Worm (Caenorhabditis elegans) whole organism, young adult: ENCODE results near the gene F33C8.2.

Experiments
- B0035.1 ChIP-seq: sonication (generic microtip); optimal IDR thresholded peaks from 2 replicates; lab custom pipeline; 2016; ENCODE audit warnings: missing genetic modification characterization, mild to moderate bottlenecking, missing compliant biosample characterization, missing genotype, missing genetic modification reagents
- B0261.1 ChIP-seq: sonication (generic microtip); optimal IDR thresholded peaks from 2 replicates; lab custom pipeline; 2016; ENCODE audit warnings: mild to moderate bottlenecking, missing genetic modification characterization, moderate library complexity, missing compliant biosample characterization
- B0336.3 ChIP-seq: fragments of 200-800 bp; sonication (Bioruptor generic); IDR thresholded peaks from 2 replicates; pipeline ENCODE4 v1.3.6; 2022; ENCODE audit warnings: missing genetic modification characterization, missing compliant biosample characterization
- F10E7.11 ChIP-seq: sonication (generic microtip); optimal IDR thresholded peaks from 2 replicates; lab custom pipeline; 2017; ENCODE audit warnings: mild to moderate bottlenecking, missing genetic modification characterization, moderate library complexity, missing compliant biosample characterization
- F22D6.2 ChIP-seq: sonication (generic microtip); optimal IDR thresholded peaks from 2 replicates; lab custom pipeline; 2016; ENCODE audit warnings: mild to moderate bottlenecking, missing genetic modification characterization, missing compliant biosample characterization
- F23B12.7 ChIP-seq: sonication (generic microtip); optimal IDR thresholded peaks from 2 replicates; lab custom pipeline; 2017; ENCODE audit warnings: missing genetic modification characterization, mild to moderate bottlenecking, missing compliant biosample characterization, antibody characterized with exemption, moderate library complexity; ENCODE audit not compliant: insufficient read depth
- F33H1.4 ChIP-seq: fragments of 200-800 bp; sonication (Bioruptor generic); IDR thresholded peaks from 2 replicates; pipeline ENCODE4 v1.3.6; 2022; ENCODE audit warnings: missing genetic modification reagents, missing genetic modification characterization, missing compliant biosample characterization
- F37B4.10 ChIP-seq: fragments of 200-800 bp; sonication (Bioruptor generic); IDR thresholded peaks from 2 replicates; pipeline ENCODE4 v1.3.6; 2022; ENCODE audit warnings: missing genetic modification characterization, missing compliant biosample characterization
- F49E8.2 ChIP-seq: sonication (generic microtip); optimal IDR thresholded peaks from 3 replicates; lab custom pipeline; 2017; ENCODE audit warnings: missing genetic modification characterization, mild to moderate bottlenecking, missing compliant biosample characterization, antibody characterized with exemption, moderate library complexity; ENCODE audit not compliant: insufficient read depth
- T07F8.4 ChIP-seq: sonication (generic microtip); optimal IDR thresholded peaks from 2 replicates; lab custom pipeline; 2016; ENCODE audit warnings: mild to moderate bottlenecking, missing genetic modification characterization, moderate library complexity, missing compliant biosample characterization
- Y53F4B.3 ChIP-seq: fragments of 200-800 bp; sonication (Bioruptor generic); IDR thresholded peaks from 2 replicates; pipeline ENCODE4 v1.3.6; 2022; ENCODE audit warnings: missing genetic modification reagents, missing genetic modification characterization, missing compliant biosample characterization
- Y56A3A.18 ChIP-seq: fragments of 200-800 bp; sonication (Bioruptor generic); IDR thresholded peaks from 2 replicates; pipeline ENCODE4 v1.3.6; 2022; ENCODE audit warnings: missing genetic modification reagents, missing genetic modification characterization, missing compliant biosample characterization
- ZK185.1 ChIP-seq: sonication (generic microtip); optimal IDR thresholded peaks from 2 replicates; lab custom pipeline; 2016; ENCODE audit warnings: mild to moderate bottlenecking, missing genetic modification characterization, missing compliant biosample characterization; ENCODE audit not compliant: poor library complexity, severe bottlenecking
- aptf-2 ChIP-seq: fragments of 200-800 bp; sonication (Bioruptor generic); conservative IDR thresholded peaks from 2 replicates; pipeline ENCODE4 v1.3.6; 2022; ENCODE audit warnings: missing genetic modification reagents, missing genetic modification characterization, missing compliant biosample characterization
- aptf-3 ChIP-seq: fragments of 200-800 bp; sonication (Bioruptor generic); IDR thresholded peaks from 2 replicates; pipeline ENCODE4 v1.3.6; 2022; ENCODE audit warnings: missing genetic modification characterization, missing compliant biosample characterization
- atf-7 ChIP-seq: sonication (generic microtip); optimal IDR thresholded peaks from 2 replicates; lab custom pipeline; 2017; ENCODE audit warnings: mild to moderate bottlenecking, missing genetic modification characterization, missing compliant biosample characterization
- athp-1 ChIP-seq: sonication (generic microtip); optimal IDR thresholded peaks from 2 replicates; lab custom pipeline; 2017; ENCODE audit warnings: mild to moderate bottlenecking, missing genetic modification characterization, missing compliant biosample characterization
- attf-3 ChIP-seq: fragments of 200-800 bp; sonication (Bioruptor generic); conservative IDR thresholded peaks from 2 replicates; pipeline ENCODE4 v1.3.6; 2022; ENCODE audit warnings: missing genetic modification reagents, missing genetic modification characterization, missing compliant biosample characterization
- attf-6 ChIP-seq: fragments of 200-800 bp; sonication (Bioruptor generic); IDR thresholded peaks from 2 replicates; pipeline ENCODE4 v1.3.6; 2022; ENCODE audit warnings: missing genetic modification reagents, missing genetic modification characterization, missing compliant biosample characterization
- bed-2 ChIP-seq: fragments of 200-800 bp; sonication (Bioruptor generic); IDR thresholded peaks from 2 replicates; pipeline ENCODE4 v1.3.6; 2022; ENCODE audit warnings: missing genetic modification reagents, missing genetic modification characterization, missing compliant biosample characterization
- cebp-1 ChIP-seq, 2 experiments: fragments of 200-800 bp in 1 of 2; sonication (Bioruptor generic) in 1 of 2; sonication (generic microtip) in 1 of 2; IDR thresholded peaks in 1 of 2; optimal IDR thresholded peaks in 1 of 2; 2 replicates each; pipeline versions ENCODE4 v1.3.6 to Lab custom; 2017 to 2022; ENCODE audit warnings: missing compliant biosample characterization in 2 of 2, missing genetic modification characterization in 2 of 2, mild to moderate bottlenecking in 1 of 2, missing genetic modification reagents in 1 of 2, moderate library complexity in 1 of 2
- ceh-91 ChIP-seq: fragments of 200-800 bp; sonication (Bioruptor generic); IDR thresholded peaks from 2 replicates; pipeline ENCODE4 v1.3.6; 2022; ENCODE audit warnings: missing genetic modification reagents, missing genetic modification characterization, missing compliant biosample characterization
- chd-7 ChIP-seq: sonication (generic microtip); optimal IDR thresholded peaks from 2 replicates; lab custom pipeline; 2016; ENCODE audit warnings: mild to moderate bottlenecking, missing genetic modification characterization, moderate library complexity, missing compliant biosample characterization
- die-1 ChIP-seq: sonication (generic microtip); optimal IDR thresholded peaks from 2 replicates; lab custom pipeline; 2016; ENCODE audit warnings: missing genotype, mild to moderate bottlenecking, missing genetic modification characterization, missing compliant biosample characterization
- egrh-3 ChIP-seq: fragments of 200-800 bp; sonication (Bioruptor generic); IDR thresholded peaks from 2 replicates; pipeline ENCODE4 v1.3.6; 2022; ENCODE audit warnings: missing genetic modification reagents, missing genetic modification characterization, missing compliant biosample characterization
- gei-17 ChIP-seq: fragments of 200-800 bp; sonication (Bioruptor generic); optimal IDR thresholded peaks from 2 replicates; lab custom pipeline; 2018; ENCODE audit warnings: mild to moderate bottlenecking, missing genetic modification characterization, missing compliant biosample characterization
- him-1 ChIP-seq: sonication (generic microtip); optimal IDR thresholded peaks from 2 replicates; lab custom pipeline; 2016; ENCODE audit warnings: missing genotype, missing genetic modification reagents, missing genetic modification characterization, missing compliant biosample characterization
- hlh-12 ChIP-seq: sonication (generic microtip); optimal IDR thresholded peaks from 2 replicates; lab custom pipeline; 2016; ENCODE audit warnings: missing genetic modification characterization, missing compliant biosample characterization
- hrde-1 ChIP-seq: sonication (generic microtip); optimal IDR thresholded peaks from 2 replicates; lab custom pipeline; 2016; ENCODE audit warnings: missing genetic modification characterization, mild to moderate bottlenecking, missing compliant biosample characterization, moderate library complexity, missing genotype, missing genetic modification reagents, borderline replicate concordance
- hsf-1 ChIP-seq: fragments of 200-800 bp; sonication (Bioruptor generic); IDR thresholded peaks from 2 replicates; pipeline ENCODE4 v1.3.6; 2022; ENCODE audit warnings: missing genetic modification reagents, missing genetic modification characterization, missing compliant biosample characterization
- lir-1 ChIP-seq: fragments of 200-800 bp; sonication (Bioruptor generic); conservative IDR thresholded peaks from 2 replicates; pipeline ENCODE4 v1.3.6; 2022; ENCODE audit warnings: missing genetic modification reagents, missing genetic modification characterization, missing compliant biosample characterization
- lsl-1 ChIP-seq: fragments of 200-800 bp; sonication (Bioruptor generic); optimal IDR thresholded peaks from 2 replicates; lab custom pipeline; 2018; ENCODE audit warnings: mild to moderate bottlenecking, missing genetic modification characterization, moderate library complexity, missing compliant biosample characterization
- mcd-1 ChIP-seq: fragments of 200-800 bp; sonication (Bioruptor generic); IDR thresholded peaks from 2 replicates; pipeline ENCODE4 v1.3.6; 2022; ENCODE audit warnings: missing genetic modification reagents, missing genetic modification characterization, missing compliant biosample characterization
- mxl-1 ChIP-seq: sonication (generic microtip); optimal IDR thresholded peaks from 2 replicates; lab custom pipeline; 2016; ENCODE audit warnings: missing genetic modification characterization, missing compliant biosample characterization
- nfyb-1 ChIP-seq: fragments of 200-800 bp; sonication (Bioruptor generic); IDR thresholded peaks from 2 replicates; pipeline ENCODE4 v1.3.6; 2022; ENCODE audit warnings: missing genetic modification reagents, missing genetic modification characterization, missing compliant biosample characterization
- nhr-27 ChIP-seq: fragments of 200-800 bp; sonication (Bioruptor generic); optimal IDR thresholded peaks from 2 replicates; lab custom pipeline; 2018; ENCODE audit warnings: mild to moderate bottlenecking, missing genetic modification characterization, moderate library complexity, missing compliant biosample characterization
- nhr-80 ChIP-seq: sonication (generic microtip); optimal IDR thresholded peaks from 2 replicates; lab custom pipeline; 2016; ENCODE audit warnings: missing genetic modification characterization, missing compliant biosample characterization
- nhr-90 ChIP-seq: sonication (generic microtip); optimal IDR thresholded peaks from 2 replicates; lab custom pipeline; 2016; ENCODE audit warnings: missing genotype, mild to moderate bottlenecking, missing genetic modification characterization, missing compliant biosample characterization
- rec-8 ChIP-seq, 2 experiments: sonication (generic microtip); optimal IDR thresholded peaks; 2 replicates each; lab custom pipeline; 2016; ENCODE audit warnings: mild to moderate bottlenecking in 2 of 2, missing genetic modification characterization in 2 of 2, missing genetic modification reagents in 2 of 2, missing genotype in 2 of 2, missing biosample characterization in 1 of 2, missing compliant biosample characterization in 1 of 2, moderate library complexity in 1 of 2
- repo-1 ChIP-seq: sonication (generic microtip); optimal IDR thresholded peaks from 2 replicates; lab custom pipeline; 2017; ENCODE audit warnings: mild to moderate bottlenecking, missing genetic modification characterization, missing compliant biosample characterization
- snpc-1.1 ChIP-seq: sonication (generic microtip); optimal IDR thresholded peaks from 2 replicates; lab custom pipeline; 2017; ENCODE audit warnings: missing genetic modification characterization, mild to moderate bottlenecking, missing compliant biosample characterization, antibody characterized with exemption, moderate library complexity, missing genotype, missing genetic modification reagents; ENCODE audit not compliant: insufficient read depth
- sptf-2 ChIP-seq: fragments of 200-800 bp; sonication (Bioruptor generic); optimal IDR thresholded peaks from 2 replicates; lab custom pipeline; 2018; ENCODE audit warnings: mild to moderate bottlenecking, missing genetic modification characterization, missing compliant biosample characterization
- tlf-1 ChIP-seq: fragments of 200-800 bp; sonication (Bioruptor generic); optimal IDR thresholded peaks from 2 replicates; lab custom pipeline; 2018; ENCODE audit warnings: mild to moderate bottlenecking, missing genetic modification characterization, missing compliant biosample characterization
- unc-130 ChIP-seq: sonication (generic microtip); optimal IDR thresholded peaks from 2 replicates; lab custom pipeline; 2016; ENCODE audit warnings: missing genetic modification reagents, missing genetic modification characterization, missing compliant biosample characterization
- unc-62 ChIP-seq: fragments of 150-350 bp; optimal IDR thresholded peaks from 2 replicates; lab custom pipeline; 2014; ENCODE audit warnings: missing biosample characterization, missing genetic modification reagents, missing genetic modification characterization
- zim-3 ChIP-seq: sonication (generic microtip); optimal IDR thresholded peaks from 2 replicates; lab custom pipeline; 2017; ENCODE audit warnings: mild to moderate bottlenecking, missing genetic modification characterization, moderate library complexity, missing compliant biosample characterization

F33C8.2 gene

ce11 chrX:14708176-14708642 is 13.0 kb upstream of the F33C8.2 start (continued):
- no peak for TF ChIP-seq rec-8 (tag; optimal IDR thresholded peaks at IDR 0.05; lab: Kevin White, UChicago)
- no peak for TF ChIP-seq unc-62 (GFP tag; lab: Kevin White, UChicago)
- TF ChIP-seq F22D6.2 (tag; lab: Kevin White, UChicago), result peak; percentile 44
- peak; percentile 3 for TF ChIP-seq nhr-27 (tag; lab: Kevin White, UChicago)
- TF ChIP-seq hsf-1 (GFP tag; lab: Robert Waterston, UW), result no peak
- TF ChIP-seq attf-6 (GFP tag; lab: Robert Waterston, UW), result no peak
- TF ChIP-seq F49E8.2 (tag; lab: Kevin White, UChicago), result no peak
- no peak for TF ChIP-seq nhr-90 (tag; lab: Kevin White, UChicago)
- peak; percentile 54 for TF ChIP-seq repo-1 (tag; lab: Kevin White, UChicago)
- peak; percentile 83 for TF ChIP-seq chd-7 (tag; lab: Kevin White, UChicago)
- TF ChIP-seq zim-3 (tag; lab: Kevin White, UChicago), result no peak
- no peak for TF ChIP-seq hrde-1 (tag; lab: Kevin White, UChicago)
- TF ChIP-seq cebp-1 (GFP tag; IDR thresholded peaks at IDR 0.05; lab: Robert Waterston, UW), result peak; percentile 68
- TF ChIP-seq cebp-1 (tag; optimal IDR thresholded peaks at IDR 0.05; lab: Kevin White, UChicago), result peak; percentile 90
- no peak for TF ChIP-seq sptf-2
- peak; percentile 53 for TF ChIP-seq ZK185.1 (tag; lab: Kevin White, UChicago)
- TF ChIP-seq nfyb-1 (GFP tag; lab: Robert Waterston, UW), result peak; percentile 91
- TF ChIP-seq F37B4.10 (GFP tag; lab: Robert Waterston, UW), result no peak
- TF ChIP-seq athp-1 (tag; lab: Kevin White, UChicago), result peak; percentile 85
- TF ChIP-seq Y53F4B.3, result no peak
- TF ChIP-seq lsl-1, result no peak
- 0 out of 2 replicates have a peak, but pooled peaks have one; percentile 40 for TF ChIP-seq aptf-3 (GFP tag; lab: Robert Waterston, UW)
- peak; percentile 80 for TF ChIP-seq nhr-80 (tag; lab: Kevin White, UChicago)
- no peak for TF ChIP-seq B0261.1 (tag; lab: Kevin White, UChicago)
- peak; percentile 98 for TF ChIP-seq egrh-3
- TF ChIP-seq mcd-1 (GFP tag; lab: Robert Waterston, UW), result peak; percentile 98
- peak; percentile 82 for TF ChIP-seq gei-17 (GFP tag; lab: Kevin White, UChicago)
- TF ChIP-seq ceh-91, result no peak
- no peak for TF ChIP-seq F33H1.4 (GFP tag; lab: Robert Waterston, UW)
- TF ChIP-seq snpc-1.1, result no peak
- peak; percentile 85 for TF ChIP-seq atf-7 (tag; lab: Kevin White, UChicago)
- TF ChIP-seq die-1 (tag; lab: Kevin White, UChicago), result peak; percentile 52
- TF ChIP-seq bed-2 (GFP tag; lab: Robert Waterston, UW), result no peak
- TF ChIP-seq B0035.1, result peak; percentile 40
- TF ChIP-seq mxl-1 (tag; lab: Kevin White, UChicago), result no peak
- TF ChIP-seq F10E7.11 (tag; lab: Kevin White, UChicago), result no peak
- peak; percentile 89 for TF ChIP-seq B0336.3 (GFP tag; lab: Robert Waterston, UW)
- no peak for TF ChIP-seq aptf-2 (GFP tag; lab: Robert Waterston, UW)
- TF ChIP-seq tlf-1 (GFP tag; lab: Kevin White, UChicago), result no peak
- TF ChIP-seq F23B12.7 (tag; lab: Kevin White, UChicago), result no peak
- TF ChIP-seq unc-130, result no peak
- TF ChIP-seq him-1 (tag; lab: Kevin White, UChicago), result no peak
- TF ChIP-seq Y56A3A.18 (GFP tag; lab: Robert Waterston, UW), result no peak
- no peak for TF ChIP-seq hlh-12
- no peak for TF ChIP-seq attf-3
- TF ChIP-seq T07F8.4 (tag; lab: Kevin White, UChicago), result peak; percentile 27
- no peak for TF ChIP-seq lir-1 (GFP tag; lab: Robert Waterston, UW)
